Worm (Caenorhabditis elegans) whole organism, early embryonic: ENCODE results near the gene cdr-6.
"Not testable (repeated sequence)": the region's sequence is repeated elsewhere in the genome, so short reads cannot be mapped to it uniquely, and the experiment has no call there.

Source experiments
- B0310.2 ChIP-seq: sonication (generic microtip); optimal IDR thresholded peaks from 2 replicates; lab custom pipeline; 2016; ENCODE audit warnings: mild to moderate bottlenecking, missing genetic modification characterization, missing compliant biosample characterization
- F13C5.2 ChIP-seq: sonication (generic microtip); optimal IDR thresholded peaks from 2 replicates; lab custom pipeline; 2017; ENCODE audit warnings: mild to moderate bottlenecking, missing genetic modification characterization, inconsistent platforms, missing compliant biosample characterization
- aly-1 ChIP-seq: sonication (generic microtip); optimal IDR thresholded peaks from 2 replicates; lab custom pipeline; 2016; ENCODE audit warnings: missing genetic modification characterization, missing compliant biosample characterization
- ama-1 ChIP-seq: fragments of 150-350 bp; optimal IDR thresholded peaks from 2 replicates; lab custom pipeline; 2014
- ceh-13 ChIP-seq: fragments of 200-800 bp; sonication (Bioruptor generic); optimal IDR thresholded peaks from 2 replicates; lab custom pipeline; 2018; ENCODE audit warnings: mild to moderate bottlenecking, missing genetic modification characterization, missing compliant biosample characterization
- ceh-36 ChIP-seq: sonication (generic microtip); optimal IDR thresholded peaks from 2 replicates; lab custom pipeline; 2016; ENCODE audit warnings: missing genetic modification characterization, inconsistent platforms, missing compliant biosample characterization
- ets-7 ChIP-seq: sonication (generic microtip); optimal IDR thresholded peaks from 2 replicates; lab custom pipeline; 2016; ENCODE audit warnings: missing genotype, missing genetic modification characterization, missing compliant biosample characterization
- flt-1 ChIP-seq: fragments of 200-800 bp; sonication (Bioruptor generic); IDR thresholded peaks from 2 replicates; pipeline ENCODE4 v1.3.6; 2022; ENCODE audit warnings: missing genetic modification characterization, missing compliant biosample characterization
- hmbx-1 ChIP-seq: sonication (generic microtip); optimal IDR thresholded peaks from 2 replicates; lab custom pipeline; 2016; ENCODE audit warnings: mild to moderate bottlenecking, missing genetic modification characterization, missing compliant biosample characterization
- hmg-4 ChIP-seq: fragments of 200-800 bp; sonication (Bioruptor generic); optimal IDR thresholded peaks from 2 replicates; lab custom pipeline; 2018; ENCODE audit warnings: mild to moderate bottlenecking, missing genetic modification characterization, missing compliant biosample characterization
- hnd-1 ChIP-seq: sonication (generic microtip); optimal IDR thresholded peaks from 2 replicates; lab custom pipeline; 2016; ENCODE audit warnings: missing genetic modification characterization, missing compliant biosample characterization
- pes-1 ChIP-seq: fragments of 200-800 bp; sonication (Bioruptor generic); IDR thresholded peaks from 2 replicates; pipeline ENCODE4 v1.3.6; 2022; ENCODE audit warnings: missing genetic modification reagents, missing genetic modification characterization, missing compliant biosample characterization
- scrt-1 ChIP-seq: fragments of 200-800 bp; sonication (Bioruptor generic); IDR thresholded peaks from 2 replicates; pipeline ENCODE4 v1.3.6; 2022; ENCODE audit warnings: missing genetic modification characterization, missing compliant biosample characterization
- sea-1 ChIP-seq: fragments of 200-800 bp; sonication (Bioruptor generic); conservative IDR thresholded peaks from 2 replicates; pipeline ENCODE4 v1.3.6; 2022; ENCODE audit warnings: missing genetic modification characterization, missing compliant biosample characterization
- tbx-11 ChIP-seq: fragments of 200-800 bp; sonication (Bioruptor generic); IDR thresholded peaks from 2 replicates; pipeline ENCODE4 v1.3.6; 2022; ENCODE audit warnings: missing genetic modification characterization, missing compliant biosample characterization
- tbx-37 ChIP-seq: fragments of 200-800 bp; sonication (Bioruptor generic); conservative IDR thresholded peaks from 2 replicates; pipeline ENCODE4 v1.3.6; 2022; ENCODE audit warnings: missing genetic modification reagents, missing genetic modification characterization, missing compliant biosample characterization
- tra-4 ChIP-seq: sonication (generic microtip); optimal IDR thresholded peaks from 2 replicates; lab custom pipeline; 2017; ENCODE audit warnings: missing genetic modification characterization, missing compliant biosample characterization

Gene cdr-6

ce11 chrV:12400677-12401236 lies 12.7 kb downstream of the cdr-6 start, which contains the start of the genes K01D12.20 and miga-1:
Gene K01D12.20 (minus strand): TSS chrV:12400814.
Gene miga-1 (minus strand): TSS chrV:12400859.
- TF ChIP-seq ceh-13 (GFP tag; lab: Kevin White, UChicago) (no peak), aly-1 (tag; lab: Kevin White, UChicago) (no peak), tra-4 (tag; lab: Kevin White, UChicago) (no peak)

ce11 chrV:12397545-12397944 lies 16.0 kb downstream of the cdr-6 start, which contains the start of gene K01D12.5:
Gene K01D12.5 (plus strand): TSS chrV:12397845.
- TF ChIP-seq F13C5.2 (no peak), B0310.2 (tag; lab: Kevin White, UChicago) (no peak), ceh-36 (tag; lab: Kevin White, UChicago) (no peak), pes-1 (GFP tag; lab: Robert Waterston, UW) (no peak), hmbx-1 (no peak)

ce11 chrV:12395699-12396098 lies 17.8 kb downstream of the cdr-6 start, which contains the start of gene twk-14:
Gene twk-14 (minus strand): TSS chrV:12395706.
- no peak for TF ChIP-seq pes-1 (GFP tag; lab: Robert Waterston, UW)
- TF ChIP-seq tra-4 (tag; lab: Kevin White, UChicago), result no peak
- TF ChIP-seq ceh-13 (GFP tag; lab: Kevin White, UChicago), result no peak
- TF ChIP-seq scrt-1 (GFP tag; lab: Robert Waterston, UW), result no peak
- TF ChIP-seq ama-1 (lab: Kevin White, UChicago), result no peak
- no peak for TF ChIP-seq hnd-1 (tag; lab: Kevin White, UChicago)
- TF ChIP-seq ceh-36 (tag; lab: Kevin White, UChicago), result no peak
- no peak for TF ChIP-seq hmbx-1
- no peak for TF ChIP-seq aly-1 (tag; lab: Kevin White, UChicago)
- TF ChIP-seq tbx-37 (GFP tag; lab: Robert Waterston, UW), result no peak
- TF ChIP-seq sea-1 (GFP tag; lab: Robert Waterston, UW), result no peak
- TF ChIP-seq flt-1 (GFP tag; lab: Robert Waterston, UW), result no peak
- no peak for TF ChIP-seq B0310.2 (tag; lab: Kevin White, UChicago)
- TF ChIP-seq hmg-4 (GFP tag; lab: Kevin White, UChicago), result no peak
- TF ChIP-seq F13C5.2, result no peak

ce11 chrV:12386154-12386553 lies 27.3 kb downstream of the cdr-6 start, which contains the start of gene K01D12.15:
Gene K01D12.15 (plus strand): TSS chrV:12386454.
- TF ChIP-seq pes-1 (GFP tag; lab: Robert Waterston, UW) (no peak), tbx-37 (GFP tag; lab: Robert Waterston, UW) (no peak), aly-1 (tag; lab: Kevin White, UChicago) (no peak), scrt-1 (GFP tag; lab: Robert Waterston, UW) (no peak), B0310.2 (tag; lab: Kevin White, UChicago) (no peak), sea-1 (GFP tag; lab: Robert Waterston, UW) (no peak), ama-1 (lab: Kevin White, UChicago) (no peak), ceh-13 (GFP tag; lab: Kevin White, UChicago) (no peak), F13C5.2 (no peak), ets-7 (tag; lab: Kevin White, UChicago) (no peak), tra-4 (tag; lab: Kevin White, UChicago) (no peak), tbx-11 (GFP tag; lab: Robert Waterston, UW) (no peak), hmg-4 (GFP tag; lab: Kevin White, UChicago) (no peak), hmbx-1 (no peak), hnd-1 (tag; lab: Kevin White, UChicago) (no peak), flt-1 (GFP tag; lab: Robert Waterston, UW) (no peak), ceh-36 (tag; lab: Kevin White, UChicago) (no peak)

- TF ChIP-seq F13C5.2 (no peak), ceh-36 (tag; lab: Kevin White, UChicago) (no peak), ets-7 (tag; lab: Kevin White, UChicago) (no peak), pes-1 (GFP tag; lab: Robert Waterston, UW) (no peak), hnd-1 (tag; lab: Kevin White, UChicago) (no peak), tbx-11 (GFP tag; lab: Robert Waterston, UW) (no peak), scrt-1 (GFP tag; lab: Robert Waterston, UW) (no peak), sea-1 (GFP tag; lab: Robert Waterston, UW) (no peak), hmg-4 (GFP tag; lab: Kevin White, UChicago) (no peak), aly-1 (tag; lab: Kevin White, UChicago) (no peak)
These were observed 36.2 kb downstream of the cdr-6 start, which contains the start of gene K01D12.1 for ce11 chrV:12377256-12377655. Gene K01D12.1 (plus strand): TSS chrV:12377556.

- TF ChIP-seq hmg-4 (GFP tag; lab: Kevin White, UChicago); tbx-11 (GFP tag; lab: Robert Waterston, UW); ceh-36 (tag; lab: Kevin White, UChicago): not testable (repeated sequence)
These were observed 39.2 kb downstream of the cdr-6 start, which contains the start of gene F23H12.10 for ce11 chrV:12374252-12374651. Gene F23H12.10 (minus strand): TSS chrV:12374263.

ce11 chrV:12371386-12371785 lies 42.1 kb downstream of the cdr-6 start, which contains the start of gene F23H12.7:
Gene F23H12.7 (plus strand): TSS chrV:12371686.
- TF ChIP-seq pes-1 (GFP tag; lab: Robert Waterston, UW) (no peak), ets-7 (tag; lab: Kevin White, UChicago) (no peak), F13C5.2 (no peak), hmbx-1 (no peak), tbx-11 (GFP tag; lab: Robert Waterston, UW) (no peak), tbx-37 (GFP tag; lab: Robert Waterston, UW) (no peak), sea-1 (GFP tag; lab: Robert Waterston, UW) (no peak), B0310.2 (tag; lab: Kevin White, UChicago) (no peak), flt-1 (GFP tag; lab: Robert Waterston, UW) (no peak), aly-1 (tag; lab: Kevin White, UChicago) (no peak), hnd-1 (tag; lab: Kevin White, UChicago) (no peak), tra-4 (tag; lab: Kevin White, UChicago) (no peak), hmg-4 (GFP tag; lab: Kevin White, UChicago) (no peak), scrt-1 (GFP tag; lab: Robert Waterston, UW) (no peak)
